Fruit fly (Drosophila melanogaster): ENCODE data around the gene Ptp4E.

dm6 chrX:4931048-4931447 lies 7.9 kb upstream of the Ptp4E start:
- no peak for TF ChIP-seq CG16779 (tag; optimal IDR thresholded peaks at IDR 0.05)
- TF ChIP-seq OdsH (GFP tag; optimal IDR thresholded peaks at IDR 0.05) = no peak
- TF ChIP-seq Met (GFP tag; optimal IDR thresholded peaks at IDR 0.05) = no peak
- no peak for TF ChIP-seq pdm3 (GFP tag; optimal IDR thresholded peaks at IDR 0.05)
- no peak for TF ChIP-seq Blimp-1 (GFP tag; optimal IDR thresholded peaks at IDR 0.05)
